Worm (Caenorhabditis elegans) whole organism, L1 larva: ENCODE results near the gene aat-6.

Experiments used
- blmp-1 ChIP-seq: fragments of 150-350 bp; optimal IDR thresholded peaks from 2 replicates; lab custom pipeline; 2014; ENCODE audit warnings: missing biosample characterization, missing genetic modification characterization
- egl-13 ChIP-seq: sonication (generic microtip); optimal IDR thresholded peaks from 2 replicates; lab custom pipeline; 2016; ENCODE audit warnings: missing genotype, missing genetic modification reagents, missing genetic modification characterization, missing compliant biosample characterization
- hlh-4 ChIP-seq: sonication (generic microtip); optimal IDR thresholded peaks from 2 replicates; lab custom pipeline; 2016; ENCODE audit warnings: mild to moderate bottlenecking, missing genetic modification characterization, missing compliant biosample characterization
- mdl-1 ChIP-seq, 2 experiments: fragments of 150-350 bp; optimal IDR thresholded peaks; 2 replicates each; lab custom pipeline; 2014 to 2017; ENCODE audit warnings: missing biosample characterization in 2 of 2, missing genetic modification characterization in 2 of 2, inconsistent platforms in 1 of 2
- mep-1 ChIP-seq: fragments of 150-350 bp; optimal IDR thresholded peaks from 2 replicates; lab custom pipeline; 2014; ENCODE audit warnings: missing biosample characterization, missing genetic modification characterization
- rnt-1 ChIP-seq: sonication (generic microtip); optimal IDR thresholded peaks from 2 replicates; lab custom pipeline; 2016; ENCODE audit warnings: mild to moderate bottlenecking, missing genetic modification characterization, moderate library complexity, missing compliant biosample characterization
- skn-1 ChIP-seq: fragments of 150-350 bp; optimal IDR thresholded peaks from 2 replicates; lab custom pipeline; 2014; ENCODE audit warnings: missing biosample characterization, missing genetic modification characterization
- sox-4 ChIP-seq: sonication (generic microtip); optimal IDR thresholded peaks from 2 replicates; lab custom pipeline; 2016; ENCODE audit warnings: missing genetic modification characterization, missing compliant biosample characterization
- sptf-1 ChIP-seq: fragments of 150-350 bp; optimal IDR thresholded peaks from 2 replicates; lab custom pipeline; 2014; ENCODE audit warnings: missing biosample characterization, missing genetic modification characterization
- unc-130 ChIP-seq: fragments of 150-350 bp; optimal IDR thresholded peaks from 2 replicates; lab custom pipeline; 2017; ENCODE audit warnings: missing biosample characterization, missing genetic modification characterization, inconsistent platforms
- xbp-1 ChIP-seq: sonication (generic microtip); optimal IDR thresholded peaks from 2 replicates; lab custom pipeline; 2016; ENCODE audit warnings: missing genetic modification characterization, missing compliant biosample characterization
- ztf-11 ChIP-seq, 2 experiments: sonication (generic microtip); optimal IDR thresholded peaks; 2 replicates each; lab custom pipeline; 2016 to 2017; ENCODE audit warnings: missing genetic modification characterization in 2 of 2, missing biosample characterization in 1 of 2, missing compliant biosample characterization in 1 of 2

DNA sequence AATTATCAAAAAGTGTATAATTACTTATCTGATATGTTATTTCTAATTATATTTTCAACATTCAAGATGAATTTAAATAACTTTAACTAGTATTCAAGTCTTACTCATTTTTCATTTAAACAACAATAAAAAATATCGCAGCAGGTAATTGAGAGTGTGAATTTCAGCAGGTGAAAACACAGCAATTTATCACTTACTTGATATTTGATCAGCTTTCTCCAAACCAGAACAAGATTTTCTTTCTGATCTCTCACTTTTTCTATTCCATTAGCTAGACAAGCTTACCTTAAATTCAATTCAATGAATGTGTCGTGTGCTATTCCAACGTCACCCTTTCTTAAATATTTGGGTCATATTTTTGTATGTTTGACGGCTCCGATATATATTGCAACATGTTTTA, 15.1 kb upstream of the aat-6 start, which contains the start of gene srh-1:
- no peak for TF ChIP-seq sox-4 (tag; lab: Kevin White, UChicago)
- no peak for TF ChIP-seq xbp-1 (tag; lab: Kevin White, UChicago)
- no peak for TF ChIP-seq mdl-1 (tag; optimal IDR thresholded peaks at IDR 0.05; lab: Kevin White, UChicago)
- TF ChIP-seq sptf-1: no peak
- TF ChIP-seq mep-1: no peak
- no peak for TF ChIP-seq skn-1 (tag; lab: Kevin White, UChicago)
- TF ChIP-seq hlh-4 (tag; lab: Kevin White, UChicago): no peak
- TF ChIP-seq blmp-1: no peak
- no peak for TF ChIP-seq rnt-1 (tag; lab: Kevin White, UChicago)
- TF ChIP-seq unc-130 (tag; lab: Kevin White, UChicago): no peak
- no peak for TF ChIP-seq ztf-11 (tag; optimal IDR thresholded peaks at IDR 0.05; lab: Kevin White, UChicago)
- TF ChIP-seq egl-13 (tag; lab: Kevin White, UChicago): no peak
